Worm (Caenorhabditis elegans) whole organism, midembryonic: ENCODE measurements around the gene spp-10.

Experiments used
- T22C8.4 ChIP-seq: fragments of 200-800 bp; sonication (Bioruptor generic); IDR thresholded peaks from 2 replicates; pipeline ENCODE4 v1.3.6; 2022; ENCODE audit warnings: missing genetic modification characterization, missing compliant biosample characterization
- cog-1 ChIP-seq: sonication (generic microtip); optimal IDR thresholded peaks from 2 replicates; lab custom pipeline; 2016; ENCODE audit warnings: missing genetic modification characterization, missing compliant biosample characterization
- flt-1 ChIP-seq: fragments of 200-800 bp; sonication (Bioruptor generic); IDR thresholded peaks from 2 replicates; pipeline ENCODE4 v1.3.6; 2022; ENCODE audit warnings: missing genetic modification characterization, missing compliant biosample characterization
- klf-2 ChIP-seq: fragments of 200-800 bp; sonication (Bioruptor generic); conservative IDR thresholded peaks from 2 replicates; pipeline ENCODE4 v1.3.6; 2022; ENCODE audit warnings: missing genetic modification reagents, missing genetic modification characterization, missing compliant biosample characterization
- med-1 ChIP-seq: sonication (generic microtip); optimal IDR thresholded peaks from 2 replicates; lab custom pipeline; 2017; ENCODE audit warnings: missing genetic modification characterization, mild to moderate bottlenecking, missing compliant biosample characterization, antibody characterized with exemption, missing genetic modification reagents; ENCODE audit not compliant: insufficient read depth
- tab-1 ChIP-seq: fragments of 200-800 bp; sonication (Bioruptor generic); IDR thresholded peaks from 2 replicates; pipeline ENCODE4 v1.3.6; 2022; ENCODE audit warnings: missing genetic modification characterization, missing compliant biosample characterization
- ztf-23 ChIP-seq: fragments of 200-800 bp; sonication (Bioruptor generic); IDR thresholded peaks from 2 replicates; pipeline ENCODE4 v1.3.6; 2022; ENCODE audit warnings: missing genetic modification reagents, missing genetic modification characterization, missing compliant biosample characterization
- ztf-29 ChIP-seq: fragments of 200-800 bp; sonication (Bioruptor generic); IDR thresholded peaks from 2 replicates; pipeline ENCODE4 v1.3.6; 2022; ENCODE audit warnings: missing genetic modification reagents, missing genetic modification characterization, missing compliant biosample characterization

DNA sequence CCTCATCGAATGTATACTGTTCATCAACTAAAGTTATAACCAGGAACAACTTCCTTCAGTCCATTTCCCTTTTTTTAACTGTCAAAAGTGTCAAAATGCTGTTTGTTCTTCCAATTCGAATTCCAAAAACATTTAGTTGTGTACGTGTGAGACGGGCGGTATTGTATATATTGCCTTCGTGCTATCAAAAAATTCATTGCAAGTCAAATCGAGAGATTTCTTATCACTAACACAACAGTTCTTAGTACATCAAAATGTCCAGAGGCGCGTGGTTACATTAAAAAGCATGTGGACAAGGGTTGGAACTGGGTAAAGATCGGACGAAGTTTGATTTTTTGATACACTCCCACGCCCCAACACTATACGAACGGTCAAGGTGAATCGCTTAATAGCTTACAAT lies 51.4 kb downstream of the spp-10 start:
- TF ChIP-seq cog-1 (tag; lab: Kevin White, UChicago) (no peak), flt-1 (no peak), klf-2 (GFP tag; lab: Robert Waterston, UW) (no peak), ztf-23 (GFP tag; lab: Robert Waterston, UW) (no peak), ztf-29 (GFP tag; lab: Robert Waterston, UW) (no peak), tab-1 (no peak), T22C8.4 (GFP tag; lab: Robert Waterston, UW) (no peak), med-1 (GFP tag; lab: Kevin White, UChicago) (no peak)
